Fruit fly (Drosophila melanogaster): ENCODE measurements around the gene CG10853.
A peak's percentile ranks its signal among the peaks of the same experiment; 100 is the strongest.

- no peak for TF ChIP-seq fru (GFP tag; optimal IDR thresholded peaks at IDR 0.05)
- no peak for TF ChIP-seq dsf (GFP tag; optimal IDR thresholded peaks at IDR 0.05; ENCODE audit: borderline replicate concordance)
- TF ChIP-seq sv (GFP tag; optimal IDR thresholded peaks at IDR 0.05) = no peak
- no peak for TF ChIP-seq Hr78 (GFP tag; optimal IDR thresholded peaks at IDR 0.05)
- TF ChIP-seq dl (GFP tag; optimal IDR thresholded peaks at IDR 0.05; ENCODE audit: insufficient read depth in 1 of 2, partially characterized antibody in 2 of 2) = no peak
- no peak for TF ChIP-seq psq (GFP tag; optimal IDR thresholded peaks at IDR 0.05)
- TF ChIP-seq tai (GFP tag; optimal IDR thresholded peaks at IDR 0.05) = peak; percentile 36
- TF ChIP-seq Hr83 (GFP tag; optimal IDR thresholded peaks at IDR 0.05; ENCODE audit: poor library complexity, severe bottlenecking) = no peak
- no peak for TF ChIP-seq HLH106 (tag; optimal IDR thresholded peaks at IDR 0.05)
- no peak for TF ChIP-seq brk (GFP tag; optimal IDR thresholded peaks at IDR 0.05)
- TF ChIP-seq dmrt93B (GFP tag; optimal IDR thresholded peaks at IDR 0.05) = no peak
- TF ChIP-seq lola (GFP tag; optimal IDR thresholded peaks at IDR 0.05) = no peak
- no peak for TF ChIP-seq CrebA (GFP tag; optimal IDR thresholded peaks at IDR 0.05; ENCODE audit: borderline replicate concordance)
Observed at dm6 chr3L:3930930-3931329, 16.8 kb upstream of the CG10853 start.
